Fruit fly (Drosophila melanogaster): ENCODE results near the gene CG3777.

dm6 chrX:395746-396145, 116.2 kb downstream of the CG3777 start, which contains the start of gene sc:
- TF ChIP-seq usp (GFP tag; optimal IDR thresholded peaks at IDR 0.05) = no peak
- peak; percentile 85 to 89 for TF ChIP-seq dl (GFP tag; optimal IDR thresholded peaks at IDR 0.05; ENCODE audit: insufficient read depth in 1 of 2, partially characterized antibody in 2 of 2)
- TF ChIP-seq Abd-B (GFP tag; optimal IDR thresholded peaks at IDR 0.05) = no peak
- no peak for TF ChIP-seq sv (GFP tag; optimal IDR thresholded peaks at IDR 0.05)
- TF ChIP-seq Dfd (GFP tag; optimal IDR thresholded peaks at IDR 0.05) = no peak
- TF ChIP-seq psq (GFP tag; optimal IDR thresholded peaks at IDR 0.05) = no peak
- no peak for TF ChIP-seq lola (GFP tag; optimal IDR thresholded peaks at IDR 0.05)
- TF ChIP-seq N (GFP tag; optimal IDR thresholded peaks at IDR 0.05) = no peak
- no peak for TF ChIP-seq fru (GFP tag; optimal IDR thresholded peaks at IDR 0.05)
- TF ChIP-seq pan (optimal IDR thresholded peaks at IDR 0.05) = no peak
